Fruit fly (Drosophila melanogaster) whole organism, prepupa: ENCODE data around the gene uncNacbeta.

Experiments used
- Blimp-1 ChIP-seq: fragments of 200-800 bp; sonication (Bioruptor generic); optimal IDR thresholded peaks from 3 replicates; lab custom pipeline; 2017; ENCODE audit warnings: missing biosample characterization, missing genetic modification characterization, mild to moderate bottlenecking, moderate library complexity, missing genetic modification reagents
- CG10631 ChIP-seq: fragments of 200-800 bp; sonication (Bioruptor generic); optimal IDR thresholded peaks from 2 replicates; lab custom pipeline; 2016; ENCODE audit warnings: missing biosample characterization, missing genetic modification characterization
- CG11294 ChIP-seq: fragments of 200-800 bp; sonication (Bioruptor generic); IDR thresholded peaks from 2 replicates; pipeline ENCODE4 v1.3.6; 2022; ENCODE audit warnings: missing biosample characterization, missing genetic modification characterization
- CG11762 ChIP-seq: fragments of 200-800 bp; sonication (Bioruptor generic); optimal IDR thresholded peaks from 3 replicates; lab custom pipeline; 2016; ENCODE audit warnings: missing biosample characterization, missing genetic modification characterization; ENCODE audit not compliant: insufficient read depth
- CG11902 ChIP-seq: fragments of 200-800 bp; sonication (Bioruptor generic); optimal IDR thresholded peaks from 3 replicates; lab custom pipeline; 2016; ENCODE audit warnings: missing biosample characterization, missing genetic modification characterization
- CG15336 ChIP-seq: fragments of 200-800 bp; sonication (Bioruptor generic); IDR thresholded peaks from 2 replicates; pipeline ENCODE4 v1.3.6; 2022; ENCODE audit warnings: missing biosample characterization, missing genetic modification characterization
- CG1621 ChIP-seq: fragments of 200-800 bp; sonication (Bioruptor generic); optimal IDR thresholded peaks from 3 replicates; lab custom pipeline; 2018; ENCODE audit warnings: missing biosample characterization, mild to moderate bottlenecking, missing genetic modification characterization
- CG16779 ChIP-seq: fragments of 200-800 bp; sonication (Bioruptor generic); optimal IDR thresholded peaks from 3 replicates; lab custom pipeline; 2017; ENCODE audit warnings: missing biosample characterization, mild to moderate bottlenecking, missing genetic modification characterization
- CG3032 ChIP-seq: fragments of 200-800 bp; optimal IDR thresholded peaks from 2 replicates; lab custom pipeline; 2019; ENCODE audit warnings: missing biosample characterization, mild to moderate bottlenecking, missing genetic modification characterization, moderate library complexity
- CG31627 ChIP-seq: fragments of 200-800 bp; sonication (Bioruptor generic); optimal IDR thresholded peaks from 3 replicates; lab custom pipeline; 2016; ENCODE audit warnings: missing biosample characterization, missing genetic modification characterization
- CG32006 ChIP-seq: fragments of 200-800 bp; sonication (Bioruptor generic); optimal IDR thresholded peaks from 3 replicates; lab custom pipeline; 2017; ENCODE audit warnings: missing biosample characterization, mild to moderate bottlenecking, missing genetic modification characterization
- CG34406 ChIP-seq: fragments of 200-800 bp; sonication (Bioruptor generic); optimal IDR thresholded peaks from 3 replicates; lab custom pipeline; 2016; ENCODE audit warnings: missing biosample characterization, missing genetic modification characterization
- CG4318 ChIP-seq: fragments of 200-800 bp; sonication (Bioruptor generic); optimal IDR thresholded peaks from 3 replicates; lab custom pipeline; 2017; ENCODE audit warnings: missing biosample characterization, mild to moderate bottlenecking, missing genetic modification characterization
- CG6276 ChIP-seq: fragments of 200-800 bp; sonication (Bioruptor generic); optimal IDR thresholded peaks from 2 replicates; lab custom pipeline; 2017; ENCODE audit warnings: missing biosample characterization, mild to moderate bottlenecking, missing genetic modification characterization
- CG6792 ChIP-seq: fragments of 200-800 bp; sonication (Bioruptor generic); optimal IDR thresholded peaks from 3 replicates; lab custom pipeline; 2016; ENCODE audit warnings: missing biosample characterization, missing genetic modification characterization
- CG6808 ChIP-seq: fragments of 200-800 bp; sonication (Bioruptor generic); optimal IDR thresholded peaks from 3 replicates; lab custom pipeline; 2017; ENCODE audit warnings: missing biosample characterization, missing genetic modification characterization, mild to moderate bottlenecking, moderate library complexity, missing genetic modification reagents
- CG6854 ChIP-seq: fragments of 200-800 bp; sonication (Bioruptor generic); optimal IDR thresholded peaks from 2 replicates; lab custom pipeline; 2017; ENCODE audit warnings: missing biosample characterization, mild to moderate bottlenecking, missing genetic modification characterization
- CG7368 ChIP-seq: fragments of 200-800 bp; sonication (Bioruptor generic); optimal IDR thresholded peaks from 3 replicates; lab custom pipeline; 2016; ENCODE audit warnings: missing biosample characterization, missing genetic modification characterization
- CG8319 ChIP-seq: fragments of 200-800 bp; sonication (Bioruptor generic); optimal IDR thresholded peaks from 3 replicates; lab custom pipeline; 2016; ENCODE audit warnings: missing biosample characterization, missing genetic modification characterization
- CG8632 ChIP-seq: fragments of 200-800 bp; sonication (Bioruptor generic); optimal IDR thresholded peaks from 3 replicates; lab custom pipeline; 2016; ENCODE audit warnings: missing biosample characterization, missing genetic modification characterization
- CG9139 ChIP-seq: fragments of 200-800 bp; sonication (Bioruptor generic); optimal IDR thresholded peaks from 3 replicates; lab custom pipeline; 2017; ENCODE audit warnings: missing biosample characterization, mild to moderate bottlenecking, missing genetic modification characterization
- Eip78C ChIP-seq: fragments of 200-800 bp; sonication (Bioruptor generic); peaks from one replicate; lab custom pipeline; 2016; ENCODE audit warnings: missing biosample characterization, missing genetic modification characterization
- Eip93F ChIP-seq: fragments of 200-800 bp; sonication (Bioruptor generic); optimal IDR thresholded peaks from 2 replicates; lab custom pipeline; 2016; ENCODE audit warnings: missing biosample characterization, mild to moderate bottlenecking, missing genetic modification characterization
- Gug ChIP-seq: fragments of 200-800 bp; sonication (Bioruptor generic); IDR thresholded peaks from 2 replicates; pipeline ENCODE4 v1.3.6; 2022; ENCODE audit warnings: missing biosample characterization, missing genetic modification characterization
- Hr38 ChIP-seq: sonication (Bioruptor generic); optimal IDR thresholded peaks from 2 replicates; lab custom pipeline; 2016; ENCODE audit warnings: missing biosample characterization, missing genetic modification characterization
- Hr39 ChIP-seq: fragments of 200-800 bp; sonication (Bioruptor generic); optimal IDR thresholded peaks from 2 replicates; lab custom pipeline; 2016; ENCODE audit warnings: missing biosample characterization, missing genetic modification characterization
- Hr4 ChIP-seq: fragments of 200-800 bp; sonication (Bioruptor generic); optimal IDR thresholded peaks from 3 replicates; lab custom pipeline; 2016; ENCODE audit warnings: missing biosample characterization, missing genetic modification characterization
- Lpt ChIP-seq: fragments of 200-800 bp; sonication (Bioruptor generic); optimal IDR thresholded peaks from 3 replicates; lab custom pipeline; 2016; ENCODE audit warnings: missing biosample characterization, missing genetic modification characterization
- Met ChIP-seq: fragments of 200-800 bp; sonication (Bioruptor generic); optimal IDR thresholded peaks from 3 replicates; lab custom pipeline; 2016; ENCODE audit warnings: missing biosample characterization, missing genetic modification characterization
- OdsH ChIP-seq: fragments of 200-800 bp; sonication (Bioruptor generic); optimal IDR thresholded peaks from 3 replicates; lab custom pipeline; 2016; ENCODE audit warnings: missing biosample characterization, missing genetic modification characterization
- Sox102F ChIP-seq: fragments of 200-800 bp; sonication (Bioruptor generic); optimal IDR thresholded peaks from 2 replicates; lab custom pipeline; 2016; ENCODE audit warnings: missing biosample characterization, mild to moderate bottlenecking, missing genetic modification characterization
- Sox14 ChIP-seq: fragments of 200-800 bp; sonication (Bioruptor generic); optimal IDR thresholded peaks from 3 replicates; lab custom pipeline; 2016; ENCODE audit warnings: missing biosample characterization, missing genetic modification characterization
- Sox15 ChIP-seq: fragments of 200-800 bp; sonication (Bioruptor generic); optimal IDR thresholded peaks from 3 replicates; lab custom pipeline; 2016; ENCODE audit warnings: missing biosample characterization, missing genetic modification characterization
- achi ChIP-seq: fragments of 200-800 bp; sonication (Bioruptor generic); optimal IDR thresholded peaks from 3 replicates; lab custom pipeline; 2016; ENCODE audit warnings: missing biosample characterization, missing genetic modification characterization
- acj6 ChIP-seq: fragments of 200-800 bp; sonication (Bioruptor generic); optimal IDR thresholded peaks from 3 replicates; lab custom pipeline; 2016; ENCODE audit warnings: missing biosample characterization, missing genetic modification characterization
- cyc ChIP-seq: fragments of 200-800 bp; sonication (Bioruptor generic); optimal IDR thresholded peaks from 3 replicates; lab custom pipeline; 2016; ENCODE audit warnings: missing biosample characterization, missing genetic modification characterization
- dac ChIP-seq: fragments of 200-800 bp; sonication (Bioruptor generic); optimal IDR thresholded peaks from 2 replicates; lab custom pipeline; 2017; ENCODE audit warnings: missing biosample characterization, mild to moderate bottlenecking, missing genetic modification characterization
- dsx ChIP-seq: fragments of 200-800 bp; optimal IDR thresholded peaks from 3 replicates; lab custom pipeline; 2019; ENCODE audit warnings: missing biosample characterization, mild to moderate bottlenecking, missing genetic modification characterization, moderate library complexity; ENCODE audit not compliant: poor library complexity, severe bottlenecking
- esn ChIP-seq: fragments of 200-800 bp; sonication (Bioruptor generic); optimal IDR thresholded peaks from 2 replicates; lab custom pipeline; 2016; ENCODE audit warnings: missing biosample characterization, mild to moderate bottlenecking, missing genetic modification characterization, moderate library complexity
- fd59A ChIP-seq: fragments of 200-800 bp; sonication (Bioruptor generic); optimal IDR thresholded peaks from 2 replicates; lab custom pipeline; 2017; ENCODE audit warnings: missing biosample characterization, mild to moderate bottlenecking, missing genetic modification characterization, missing genetic modification reagents
- fd85E ChIP-seq: fragments of 200-800 bp; sonication (Bioruptor generic); optimal IDR thresholded peaks from 3 replicates; lab custom pipeline; 2016; ENCODE audit warnings: missing biosample characterization, missing genetic modification characterization
- fkh ChIP-seq: fragments of 200-800 bp; sonication (Bioruptor generic); optimal IDR thresholded peaks from 3 replicates; lab custom pipeline; 2017; ENCODE audit warnings: missing biosample characterization, mild to moderate bottlenecking, missing genetic modification characterization, moderate library complexity
- lz ChIP-seq: fragments of 200-800 bp; sonication (Bioruptor generic); optimal IDR thresholded peaks from 3 replicates; lab custom pipeline; 2016; ENCODE audit warnings: missing biosample characterization, missing genetic modification characterization
- net ChIP-seq: fragments of 200-800 bp; sonication (Bioruptor generic); optimal IDR thresholded peaks from 3 replicates; lab custom pipeline; 2016; ENCODE audit warnings: missing biosample characterization, missing genetic modification characterization
- pdm3 ChIP-seq: fragments of 200-800 bp; sonication (Bioruptor generic); optimal IDR thresholded peaks from 3 replicates; lab custom pipeline; 2016; ENCODE audit warnings: missing biosample characterization, missing genetic modification characterization
- salr ChIP-seq, 2 experiments: fragments of 200-800 bp; sonication (Bioruptor generic); optimal IDR thresholded peaks; 3 replicates each; lab custom pipeline; 2016 to 2018; ENCODE audit warnings: missing biosample characterization in 2 of 2, missing genetic modification characterization in 2 of 2, mild to moderate bottlenecking in 1 of 2
- spab ChIP-seq: fragments of 200-800 bp; sonication (Bioruptor generic); optimal IDR thresholded peaks from 2 replicates; lab custom pipeline; 2017; ENCODE audit warnings: missing biosample characterization, mild to moderate bottlenecking, missing genetic modification characterization, missing genetic modification reagents
- svp ChIP-seq: fragments of 200-800 bp; sonication (Bioruptor generic); peaks from one replicate; lab custom pipeline; 2016; ENCODE audit warnings: missing biosample characterization, missing genetic modification characterization
- topi ChIP-seq: fragments of 200-800 bp; sonication (Bioruptor generic); optimal IDR thresholded peaks from 3 replicates; lab custom pipeline; 2016; ENCODE audit warnings: missing biosample characterization, missing genetic modification characterization

uncNacbeta gene

dm6 chr2L:524515-524920 lies 39.1 kb downstream of the uncNacbeta start (continued):
- no peak for TF ChIP-seq fd59A (GFP tag; lab: Kevin White, UChicago)
- no peak for TF ChIP-seq Hr38 (GFP tag; lab: Kevin White, UChicago)
- TF ChIP-seq CG6854 (GFP tag; lab: Kevin White, UChicago) = peak; percentile 46
- TF ChIP-seq Met = no peak

dm6 chr2L:523165-523835 lies 40.3 kb downstream of the uncNacbeta start:
- TF ChIP-seq CG16779 (tag; lab: Kevin White, UChicago) (peak; percentile 36), Hr4 (GFP tag; lab: Kevin White, UChicago) (no peak), CG11762 (GFP tag; lab: Kevin White, UChicago) (no peak), CG8632 (no peak), esn (GFP tag; lab: Kevin White, UChicago) (no peak), Met (peak; percentile 12), CG3032 (tag; lab: Kevin White, UChicago) (no peak), Sox102F (GFP tag; lab: Kevin White, UChicago) (peak; percentile 67), Gug (GFP tag; lab: Robert Waterston, UW) (no peak), CG7368 (GFP tag; lab: Kevin White, UChicago) (no peak), Eip93F (no peak), CG4318 (no peak), CG8319 (GFP tag; lab: Kevin White, UChicago) (no peak), CG10631 (GFP tag; lab: Kevin White, UChicago) (no peak), Eip78C (GFP tag; lab: Kevin White, UChicago) (peak; percentile 55), Hr39 (GFP tag; lab: Kevin White, UChicago) (no peak), cyc (GFP tag; lab: Kevin White, UChicago) (no peak), achi (peak; percentile 8), Lpt (GFP tag; lab: Kevin White, UChicago) (peak; percentile 5), CG6808 (GFP tag; lab: Kevin White, UChicago) (no peak), CG6276 (GFP tag; lab: Kevin White, UChicago) (peak; percentile 22), CG9139 (peak; percentile 34), Sox15 (GFP tag; lab: Kevin White, UChicago) (no peak), Hr38 (GFP tag; lab: Kevin White, UChicago) (no peak), OdsH (GFP tag; lab: Kevin White, UChicago) (no peak), salr (GFP tag; optimal IDR thresholded peaks at IDR 0.05; lab: Kevin White, UChicago) (no peak), dac (GFP tag; lab: Kevin White, UChicago) (no peak), CG6792 (GFP tag; lab: Kevin White, UChicago) (no peak), topi (GFP tag; lab: Kevin White, UChicago) (peak; percentile 27), net (GFP tag; lab: Kevin White, UChicago) (peak; percentile 34), acj6 (GFP tag; lab: Kevin White, UChicago) (no peak), dsx (GFP tag; lab: Kevin White, UChicago) (no peak), pdm3 (GFP tag; lab: Kevin White, UChicago) (no peak), CG31627 (GFP tag; lab: Kevin White, UChicago) (no peak), CG34406 (GFP tag; lab: Kevin White, UChicago) (peak; percentile 19), lz (peak; percentile 18), Blimp-1 (GFP tag; lab: Kevin White, UChicago) (peak; percentile 5), fd85E (GFP tag; lab: Kevin White, UChicago) (no peak), svp (peak; percentile 81), CG11902 (GFP tag; lab: Kevin White, UChicago) (no peak), Sox14 (peak; percentile 40), CG1621 (tag; lab: Kevin White, UChicago) (no peak), CG11294 (no peak), fkh (peak; percentile 93), CG32006 (no peak), spab (GFP tag; lab: Kevin White, UChicago) (no peak), CG15336 (GFP tag; lab: Robert Waterston, UW) (peak; percentile 27; the same call in 1 of the 2 replicates)
